Fruit fly (Drosophila melanogaster) whole organism, embryonic: ENCODE measurements around the gene Sk2.

Source experiments
- Atf-2 ChIP-seq: fragments of 200-800 bp; sonication (Bioruptor generic); optimal IDR thresholded peaks from 2 replicates; lab custom pipeline; 2016; ENCODE audit warnings: missing biosample characterization, missing genetic modification characterization
- B-H2 ChIP-seq: fragments of 200-800 bp; sonication (Bioruptor generic); optimal IDR thresholded peaks from 2 replicates; lab custom pipeline; 2018; ENCODE audit warnings: missing biosample characterization, mild to moderate bottlenecking, missing genetic modification characterization
- CG11247 ChIP-seq: fragments of 200-800 bp; sonication (Bioruptor generic); IDR thresholded peaks from 2 replicates; pipeline ENCODE4 v1.3.6; 2022; ENCODE audit warnings: missing biosample characterization, missing genetic modification characterization
- CG12071 ChIP-seq: fragments of 200-800 bp; sonication (Bioruptor generic); optimal IDR thresholded peaks from 3 replicates; lab custom pipeline; 2018; ENCODE audit warnings: missing biosample characterization, mild to moderate bottlenecking, missing genetic modification characterization
- CG14014 ChIP-seq: fragments of 200-800 bp; sonication (Bioruptor generic); IDR thresholded peaks from 2 replicates; pipeline ENCODE4 v1.3.6; 2022; ENCODE audit warnings: missing biosample characterization, missing genetic modification characterization
- CG14710 ChIP-seq: fragments of 200-800 bp; sonication (Bioruptor generic); optimal IDR thresholded peaks from 3 replicates; lab custom pipeline; 2019; ENCODE audit warnings: missing biosample characterization, mild to moderate bottlenecking, missing genetic modification characterization, moderate library complexity
- CG15011 ChIP-seq: fragments of 200-800 bp; sonication (Bioruptor generic); optimal IDR thresholded peaks from 3 replicates; lab custom pipeline; 2018; ENCODE audit warnings: missing biosample characterization, mild to moderate bottlenecking, missing genetic modification characterization
- CG1529 ChIP-seq: fragments of 200-800 bp; sonication (Bioruptor generic); optimal IDR thresholded peaks from 3 replicates; lab custom pipeline; 2018; ENCODE audit warnings: missing biosample characterization, missing genetic modification characterization
- CG18764 ChIP-seq: fragments of 200-800 bp; sonication (Bioruptor generic); optimal IDR thresholded peaks from 3 replicates; lab custom pipeline; 2016; ENCODE audit warnings: missing biosample characterization, missing genetic modification characterization
- CG2120 ChIP-seq: fragments of 200-800 bp; sonication (Bioruptor generic); optimal IDR thresholded peaks from 3 replicates; lab custom pipeline; 2016; ENCODE audit warnings: missing biosample characterization, missing genetic modification characterization
- CG2889 ChIP-seq: fragments of 200-800 bp; sonication (Bioruptor generic); IDR thresholded peaks from 3 replicates; pipeline ENCODE4 v1.3.6; 2022; ENCODE audit warnings: missing biosample characterization, missing genetic modification characterization
- CG3281 ChIP-seq: fragments of 200-800 bp; sonication (Bioruptor generic); optimal IDR thresholded peaks from 3 replicates; lab custom pipeline; 2017; ENCODE audit warnings: missing biosample characterization, mild to moderate bottlenecking, missing genetic modification characterization
- CG4617 ChIP-seq: fragments of 200-800 bp; sonication (Bioruptor generic); optimal IDR thresholded peaks from 3 replicates; lab custom pipeline; 2016; ENCODE audit warnings: missing biosample characterization, missing genetic modification characterization, borderline replicate concordance
- CG5953 ChIP-seq: fragments of 200-800 bp; sonication (Bioruptor generic); IDR thresholded peaks from 2 replicates; pipeline ENCODE4 v1.3.6; 2022; ENCODE audit warnings: missing biosample characterization, missing genetic modification characterization
- CG8388 ChIP-seq: fragments of 200-800 bp; sonication (Bioruptor generic); optimal IDR thresholded peaks from 2 replicates; lab custom pipeline; 2019; ENCODE audit warnings: missing biosample characterization, mild to moderate bottlenecking, missing genetic modification characterization, moderate library complexity
- CG8944 ChIP-seq: fragments of 200-800 bp; sonication (Bioruptor generic); optimal IDR thresholded peaks from 3 replicates; lab custom pipeline; 2016; ENCODE audit warnings: missing biosample characterization, missing genetic modification characterization
- CoRest ChIP-seq: fragments of 200-800 bp; sonication (Bioruptor generic); optimal IDR thresholded peaks from 3 replicates; lab custom pipeline; 2018; ENCODE audit warnings: missing biosample characterization, mild to moderate bottlenecking, missing genetic modification characterization, moderate library complexity
- Dip3 ChIP-seq: fragments of 200-800 bp; sonication (Bioruptor generic); optimal IDR thresholded peaks from 3 replicates; lab custom pipeline; 2016; ENCODE audit warnings: missing biosample characterization, missing genetic modification characterization
- Lim3 ChIP-seq: fragments of 200-800 bp; sonication (Bioruptor generic); IDR thresholded peaks from 2 replicates; pipeline ENCODE4 v1.3.6; 2022; ENCODE audit warnings: missing biosample characterization, missing genetic modification characterization
- Mes4 ChIP-seq: fragments of 200-800 bp; sonication (Bioruptor generic); optimal IDR thresholded peaks from 2 replicates; lab custom pipeline; 2016; ENCODE audit warnings: missing biosample characterization, missing genetic modification characterization
- NfI ChIP-seq: fragments of 200-800 bp; sonication (Bioruptor generic); optimal IDR thresholded peaks from 3 replicates; lab custom pipeline; 2018; ENCODE audit warnings: missing biosample characterization, mild to moderate bottlenecking, missing genetic modification characterization, moderate library complexity
- Oaz ChIP-seq: fragments of 200-800 bp; sonication (Bioruptor generic); IDR thresholded peaks from 2 replicates; pipeline ENCODE4 v1.3.6; 2022; ENCODE audit warnings: missing biosample characterization, missing genetic modification characterization
- Opbp ChIP-seq: fragments of 200-800 bp; sonication (Bioruptor generic); IDR thresholded peaks from 3 replicates; pipeline ENCODE4 v1.3.6; 2022; ENCODE audit warnings: missing biosample characterization, missing genetic modification characterization; ENCODE audit not compliant: partially characterized antibody
- Optix ChIP-seq: fragments of 200-800 bp; sonication (Bioruptor generic); IDR thresholded peaks from 3 replicates; pipeline ENCODE4 v1.3.6; 2022; ENCODE audit warnings: missing biosample characterization, missing genetic modification characterization
- Sox102F ChIP-seq: fragments of 200-800 bp; sonication (Bioruptor generic); optimal IDR thresholded peaks from 2 replicates; lab custom pipeline; 2018; ENCODE audit warnings: missing biosample characterization, mild to moderate bottlenecking, missing genetic modification characterization, moderate library complexity
- ash1 ChIP-seq: fragments of 200-800 bp; sonication (Bioruptor generic); optimal IDR thresholded peaks from 2 replicates; lab custom pipeline; 2018; ENCODE audit warnings: missing biosample characterization, mild to moderate bottlenecking, missing genetic modification characterization
- dm ChIP-seq: fragments of 200-800 bp; sonication (Bioruptor generic); optimal IDR thresholded peaks from 3 replicates; lab custom pipeline; 2016; ENCODE audit warnings: missing biosample characterization, missing genetic modification characterization
- ems ChIP-seq: fragments of 200-800 bp; sonication (Bioruptor generic); optimal IDR thresholded peaks from 3 replicates; lab custom pipeline; 2016; ENCODE audit warnings: missing biosample characterization, missing genetic modification characterization
- eyg ChIP-seq: fragments of 200-800 bp; sonication (Bioruptor generic); optimal IDR thresholded peaks from 3 replicates; lab custom pipeline; 2016; ENCODE audit warnings: missing biosample characterization, missing genetic modification characterization
- gcm ChIP-seq: fragments of 200-800 bp; sonication (Bioruptor generic); optimal IDR thresholded peaks from 2 replicates; lab custom pipeline; 2019; ENCODE audit warnings: missing biosample characterization, mild to moderate bottlenecking, missing genetic modification characterization, moderate library complexity
- grn ChIP-seq: fragments of 200-800 bp; sonication (Bioruptor generic); optimal IDR thresholded peaks from 3 replicates; lab custom pipeline; 2017; ENCODE audit warnings: missing biosample characterization, missing genetic modification characterization
- h ChIP-seq: fragments of >200 bp; optimal IDR thresholded peaks from 2 replicates; lab custom pipeline; 2017
- jigr1 ChIP-seq: fragments of 200-800 bp; sonication (Bioruptor generic); IDR thresholded peaks from 3 replicates; pipeline ENCODE4 v1.3.6; 2022; ENCODE audit warnings: missing biosample characterization, missing genetic modification characterization
- kay ChIP-seq: fragments of 200-800 bp; sonication (Bioruptor generic); optimal IDR thresholded peaks from 2 replicates; lab custom pipeline; 2016; ENCODE audit warnings: missing biosample characterization, missing genetic modification characterization
- kni ChIP-seq: fragments of 200-800 bp; sonication (Bioruptor generic); optimal IDR thresholded peaks from 3 replicates; lab custom pipeline; 2017; ENCODE audit warnings: mild to moderate bottlenecking, missing biosample characterization, missing genetic modification reagents, missing genetic modification characterization
- lilli ChIP-seq: fragments of 200-800 bp; sonication (Bioruptor generic); optimal IDR thresholded peaks from 3 replicates; lab custom pipeline; 2016; ENCODE audit warnings: missing biosample characterization, missing genetic modification characterization
- maf-S ChIP-seq: fragments of 200-800 bp; sonication (Bioruptor generic); optimal IDR thresholded peaks from 2 replicates; lab custom pipeline; 2016; ENCODE audit warnings: missing biosample characterization, missing genetic modification characterization
- mld ChIP-seq: fragments of 200-800 bp; sonication (Bioruptor generic); IDR thresholded peaks from 3 replicates; pipeline ENCODE4 v1.3.6; 2022; ENCODE audit warnings: missing biosample characterization, missing genetic modification characterization; ENCODE audit not compliant: partially characterized antibody
- pzg ChIP-seq: fragments of 200-800 bp; sonication (Bioruptor generic); optimal IDR thresholded peaks from 3 replicates; lab custom pipeline; 2018; ENCODE audit warnings: missing biosample characterization, mild to moderate bottlenecking, missing genetic modification characterization, moderate library complexity
- ro ChIP-seq: fragments of 200-800 bp; sonication (Bioruptor generic); IDR thresholded peaks from 2 replicates; pipeline ENCODE4 v1.3.6; 2022; ENCODE audit warnings: missing biosample characterization, missing genetic modification characterization
- sens-2 ChIP-seq: fragments of 200-800 bp; sonication (Bioruptor generic); IDR thresholded peaks from 2 replicates; pipeline ENCODE4 v1.3.6; 2022; ENCODE audit warnings: missing biosample characterization, missing genetic modification characterization
- slbo ChIP-seq: fragments of 200-800 bp; sonication (Bioruptor generic); IDR thresholded peaks from 2 replicates; pipeline ENCODE4 v1.3.6; 2022; ENCODE audit warnings: missing biosample characterization, missing genetic modification characterization
- slp2 ChIP-seq: fragments of 200-800 bp; sonication (Bioruptor generic); optimal IDR thresholded peaks from 2 replicates; lab custom pipeline; 2016; ENCODE audit warnings: missing biosample characterization, missing genetic modification characterization
- sr ChIP-seq: fragments of 200-800 bp; sonication (Bioruptor generic); IDR thresholded peaks from 3 replicates; pipeline ENCODE4 v1.3.6; 2022; ENCODE audit warnings: missing biosample characterization, missing genetic modification characterization
- tll ChIP-seq, 2 experiments: fragments of 200-800 bp in 1 of 2; fragments of >200 bp in 1 of 2; sonication (Bioruptor generic) in 1 of 2; optimal IDR thresholded peaks; 2 replicates each; lab custom pipeline; 2017 to 2019; ENCODE audit warnings: missing biosample characterization in 2 of 2, missing genetic modification characterization in 2 of 2, mild to moderate bottlenecking in 1 of 2, moderate library complexity in 1 of 2
- trem ChIP-seq: fragments of 200-800 bp; optimal IDR thresholded peaks from 3 replicates; lab custom pipeline; 2019; ENCODE audit warnings: missing biosample characterization, mild to moderate bottlenecking, missing genetic modification characterization, moderate library complexity
- tup ChIP-seq: fragments of 200-800 bp; sonication (Bioruptor generic); optimal IDR thresholded peaks from 2 replicates; lab custom pipeline; 2016; ENCODE audit warnings: missing biosample characterization, mild to moderate bottlenecking, missing genetic modification characterization, moderate library complexity
- twi ChIP-seq: fragments of 200-800 bp; optimal IDR thresholded peaks from 2 replicates; lab custom pipeline; 2019; ENCODE audit warnings: missing biosample characterization, mild to moderate bottlenecking, missing genetic modification characterization, moderate library complexity
- unpg ChIP-seq: fragments of 200-800 bp; sonication (Bioruptor generic); optimal IDR thresholded peaks from 3 replicates; lab custom pipeline; 2018; ENCODE audit warnings: missing biosample characterization, mild to moderate bottlenecking, missing genetic modification characterization, moderate library complexity

The Sk2 gene

DNA sequence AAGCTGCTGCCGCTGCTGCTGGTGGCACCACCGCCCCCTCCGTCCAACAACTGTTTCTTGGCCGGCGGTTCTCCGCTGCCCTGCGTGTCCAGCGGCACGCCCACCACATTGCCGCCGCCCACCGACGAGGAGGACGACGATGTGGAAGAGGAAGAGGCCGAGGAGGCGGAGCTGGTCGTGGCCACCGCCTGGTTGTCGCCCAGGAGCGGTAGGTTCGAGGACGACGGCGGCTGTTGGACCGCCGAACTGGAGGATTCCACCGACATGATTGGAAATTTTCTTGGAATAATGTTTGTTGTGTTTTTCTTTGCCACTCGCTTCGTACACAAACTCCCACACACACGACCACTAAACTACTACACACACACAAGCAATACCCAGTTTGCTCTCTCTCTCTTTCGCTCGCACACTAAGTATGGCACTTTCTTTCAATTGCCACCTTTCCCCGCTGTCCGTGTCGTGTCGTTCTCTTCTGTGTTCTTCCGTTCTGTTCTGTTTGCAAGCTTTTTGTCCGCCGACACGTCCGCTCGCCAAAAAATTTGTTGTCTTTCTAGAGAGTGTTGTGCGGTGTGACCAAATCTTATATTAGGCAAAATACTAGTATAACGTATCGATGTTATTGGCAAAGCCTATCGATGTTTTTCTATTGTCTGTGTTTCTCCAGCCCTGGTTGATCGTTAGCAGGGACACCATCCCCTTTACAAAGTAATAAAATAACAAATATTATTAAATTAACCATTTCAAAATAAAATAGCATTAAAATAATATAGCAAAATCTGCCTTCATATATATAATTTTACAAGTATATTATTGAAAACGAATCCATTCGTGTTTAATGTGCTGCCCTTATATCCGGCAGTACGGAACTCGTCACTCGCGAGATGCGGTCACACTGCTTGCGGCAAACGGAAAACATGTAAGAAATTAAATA lies 23.7 kb downstream of the Sk2 start, which contains the start of the genes CG32486 and PAN3 (continued):
- TF ChIP-seq trem (tag; lab: Kevin White, UChicago) (peak; percentile 93), CG5953 (GFP tag; lab: Robert Waterston, UW) (no peak), Opbp (peak; percentile 92), ash1 (GFP tag; lab: Kevin White, UChicago) (peak; percentile 66), sens-2 (GFP tag; lab: Robert Waterston, UW) (no peak), unpg (GFP tag; lab: Kevin White, UChicago) (peak; percentile 40), CG12071 (GFP tag; lab: Kevin White, UChicago) (peak; percentile 75), CG14710 (tag; lab: Kevin White, UChicago) (peak; percentile 90), gcm (GFP tag; lab: Kevin White, UChicago) (peak; percentile 82), Oaz (no peak), pzg (GFP tag; lab: Kevin White, UChicago) (peak; percentile 97), ro (GFP tag; lab: Robert Waterston, UW) (no peak), Optix (GFP tag; lab: Robert Waterston, UW) (peak; percentile 32; the same call in 1 of the 3 replicates), jigr1 (GFP tag; lab: Robert Waterston, UW) (no peak), CG2120 (GFP tag; lab: Kevin White, UChicago) (peak; percentile 38), Lim3 (GFP tag; lab: Robert Waterston, UW) (no peak), Sox102F (GFP tag; lab: Kevin White, UChicago) (peak; percentile 11), B-H2 (peak; percentile 79), slp2 (GFP tag; lab: Kevin White, UChicago) (no peak), h (lab: Kevin White, UChicago) (no peak), kay (GFP tag; lab: Kevin White, UChicago) (no peak), CG11247 (GFP tag; lab: Robert Waterston, UW) (peak; percentile 41; the same call in 1 of the 2 replicates), CG14014 (no peak), ems (GFP tag; lab: Kevin White, UChicago) (peak; percentile 26), eyg (GFP tag; lab: Kevin White, UChicago) (no peak), sr (GFP tag; lab: Robert Waterston, UW) (peak; percentile 85), maf-S (GFP tag; lab: Kevin White, UChicago) (no peak), CG8944 (GFP tag; lab: Kevin White, UChicago) (peak; percentile 6), CG8388 (GFP tag; lab: Kevin White, UChicago) (peak; percentile 16), CG1529 (peak; percentile 7), Atf-2 (GFP tag; lab: Kevin White, UChicago) (no peak), grn (GFP tag; lab: Kevin White, UChicago) (no peak), CG2889 (GFP tag; lab: Robert Waterston, UW) (no peak), mld (GFP tag; lab: Robert Waterston, UW) (0 out of 3 replicates have a peak, but pooled peaks have one; percentile 31), slbo (GFP tag; lab: Robert Waterston, UW) (no peak; the same call in 1 of the 2 replicates), CoRest (tag; lab: Kevin White, UChicago) (peak; percentile 76), CG4617 (GFP tag; lab: Kevin White, UChicago) (peak; percentile 76), CG15011 (GFP tag; lab: Kevin White, UChicago) (peak; percentile 11), NfI (peak; percentile 45), dm (peak; percentile 15), tll (GFP tag; optimal IDR thresholded peaks at IDR 0.05; lab: Kevin White, UChicago) (peak in 1 of 2 experiments; percentile 1), CG18764 (peak; percentile 26), tup (GFP tag; lab: Kevin White, UChicago) (no peak), CG3281 (peak; percentile 11), kni (GFP tag; lab: Kevin White, UChicago) (peak; percentile 20), Mes4 (GFP tag; lab: Kevin White, UChicago) (no peak), twi (tag; lab: Kevin White, UChicago) (peak; percentile 40), lilli (GFP tag; lab: Kevin White, UChicago) (peak; percentile 42), Dip3 (GFP tag; lab: Kevin White, UChicago) (peak; percentile 44)
